Fruit fly (Drosophila melanogaster): Measurements from ENCODE around the gene Tsen2.

Gene Tsen2

dm6 chr2L:16766070-16766752 is 36.6 kb downstream of the Tsen2 start, which contains the start of gene Mhc:
Gene Mhc, plus strand, starts transcription at chr2L:16766566.
- no peak for TF ChIP-seq CG16779 (tag; optimal IDR thresholded peaks at IDR 0.05)
- TF ChIP-seq CG34406 (GFP tag; optimal IDR thresholded peaks at IDR 0.05), result no peak
- TF ChIP-seq pdm3 (GFP tag; optimal IDR thresholded peaks at IDR 0.05), result no peak
- no peak for TF ChIP-seq CG8119 (GFP tag; IDR thresholded peaks at IDR 0.05)
- no peak for TF ChIP-seq dac (GFP tag; optimal IDR thresholded peaks at IDR 0.05)
- TF ChIP-seq Smox (GFP tag; optimal IDR thresholded peaks at IDR 0.05), result no peak
- no peak for TF ChIP-seq esn (GFP tag; optimal IDR thresholded peaks at IDR 0.05)
- no peak for TF ChIP-seq CG6808 (GFP tag; optimal IDR thresholded peaks at IDR 0.05)

Measured in whole organism, prepupa.